Worm (Caenorhabditis elegans) whole organism, L2 larva: ENCODE results near the gene R04B5.6.

ENCODE experiments used
- R02D3.7 ChIP-seq: fragments of 150-350 bp; optimal IDR thresholded peaks from 2 replicates; lab custom pipeline; 2014; ENCODE audit warnings: missing biosample characterization, missing genetic modification characterization
- aly-2 ChIP-seq: fragments of 150-350 bp; optimal IDR thresholded peaks from 2 replicates; lab custom pipeline; 2014; ENCODE audit warnings: missing biosample characterization, missing genetic modification characterization
- egl-27 ChIP-seq: sonication (generic microtip); optimal IDR thresholded peaks from 3 replicates; lab custom pipeline; 2017; ENCODE audit warnings: missing biosample characterization, missing genetic modification reagents, missing genetic modification characterization
- elt-1 ChIP-seq: fragments of 150-350 bp; optimal IDR thresholded peaks from 2 replicates; lab custom pipeline; 2014; ENCODE audit warnings: missing biosample characterization, missing genetic modification characterization
- fos-1 ChIP-seq: fragments of 150-350 bp; optimal IDR thresholded peaks from 2 replicates; lab custom pipeline; 2014; ENCODE audit warnings: missing biosample characterization, missing genetic modification characterization
- nhr-11 ChIP-seq: fragments of 150-350 bp; optimal IDR thresholded peaks from 2 replicates; lab custom pipeline; 2014; ENCODE audit warnings: missing biosample characterization, missing genetic modification characterization
- snpc-4 ChIP-seq: fragments of 150-350 bp; optimal IDR thresholded peaks from 2 replicates; lab custom pipeline; 2014; ENCODE audit warnings: missing biosample characterization, missing genetic modification characterization
- ztf-11 ChIP-seq: sonication (generic microtip); optimal IDR thresholded peaks from 2 replicates; lab custom pipeline; 2017; ENCODE audit warnings: missing biosample characterization, missing genetic modification characterization

DNA sequence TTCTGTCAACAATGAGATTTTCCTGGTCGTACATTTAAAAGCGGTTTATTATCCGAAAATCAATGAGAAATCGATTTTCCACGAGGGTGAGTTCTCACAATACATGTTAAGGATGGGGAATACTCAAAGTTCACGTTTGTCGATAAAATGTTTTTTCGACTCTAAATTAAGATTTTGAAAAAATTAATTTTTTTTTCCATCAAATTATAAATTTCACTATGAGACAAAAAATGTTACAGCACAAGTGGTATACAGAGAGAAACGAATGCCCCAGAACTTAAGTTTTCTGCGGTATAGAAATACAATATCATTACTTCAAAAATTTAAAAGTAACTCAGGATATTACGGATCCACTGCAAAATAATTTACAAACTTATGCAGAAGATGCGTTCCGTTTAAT is 6.7 kb upstream of the R04B5.6 start, which contains the start of gene R04B5.1:
- no peak for TF ChIP-seq egl-27 (tag; lab: Kevin White, UChicago)
- TF ChIP-seq aly-2 (tag; lab: Kevin White, UChicago), result no peak
- no peak for TF ChIP-seq ztf-11 (tag; lab: Kevin White, UChicago)
- no peak for TF ChIP-seq R02D3.7 (tag; lab: Kevin White, UChicago)
- TF ChIP-seq snpc-4 (tag; lab: Kevin White, UChicago), result no peak
- no peak for TF ChIP-seq elt-1
- TF ChIP-seq fos-1 (tag; lab: Kevin White, UChicago), result no peak
- no peak for TF ChIP-seq nhr-11 (tag; lab: Kevin White, UChicago)
